Fruit fly (Drosophila melanogaster) whole organism, prepupa: ENCODE results near the gene CG31075.
A peak's percentile ranks its signal among the peaks of the same experiment; 100 is the strongest.

Experiments
- Blimp-1 ChIP-seq: fragments of 200-800 bp; sonication (Bioruptor generic); optimal IDR thresholded peaks from 3 replicates; lab custom pipeline; 2017; ENCODE audit warnings: missing biosample characterization, missing genetic modification characterization, mild to moderate bottlenecking, moderate library complexity, missing genetic modification reagents
- CG10669 ChIP-seq: fragments of 200-800 bp; sonication (Bioruptor generic); optimal IDR thresholded peaks from 3 replicates; lab custom pipeline; 2018; ENCODE audit warnings: missing biosample characterization, mild to moderate bottlenecking, missing genetic modification characterization, moderate library complexity
- CG11294 ChIP-seq: fragments of 200-800 bp; sonication (Bioruptor generic); IDR thresholded peaks from 2 replicates; pipeline ENCODE4 v1.3.6; 2022; ENCODE audit warnings: missing biosample characterization, missing genetic modification characterization
- CG11902 ChIP-seq: fragments of 200-800 bp; sonication (Bioruptor generic); optimal IDR thresholded peaks from 3 replicates; lab custom pipeline; 2016; ENCODE audit warnings: missing biosample characterization, missing genetic modification characterization
- CG15336 ChIP-seq: fragments of 200-800 bp; sonication (Bioruptor generic); IDR thresholded peaks from 2 replicates; pipeline ENCODE4 v1.3.6; 2022; ENCODE audit warnings: missing biosample characterization, missing genetic modification characterization
- CG1621 ChIP-seq: fragments of 200-800 bp; sonication (Bioruptor generic); optimal IDR thresholded peaks from 3 replicates; lab custom pipeline; 2018; ENCODE audit warnings: missing biosample characterization, mild to moderate bottlenecking, missing genetic modification characterization
- CG16779 ChIP-seq: fragments of 200-800 bp; sonication (Bioruptor generic); optimal IDR thresholded peaks from 3 replicates; lab custom pipeline; 2017; ENCODE audit warnings: missing biosample characterization, mild to moderate bottlenecking, missing genetic modification characterization
- CG3032 ChIP-seq: fragments of 200-800 bp; optimal IDR thresholded peaks from 2 replicates; lab custom pipeline; 2019; ENCODE audit warnings: missing biosample characterization, mild to moderate bottlenecking, missing genetic modification characterization, moderate library complexity
- CG34406 ChIP-seq: fragments of 200-800 bp; sonication (Bioruptor generic); optimal IDR thresholded peaks from 3 replicates; lab custom pipeline; 2016; ENCODE audit warnings: missing biosample characterization, missing genetic modification characterization
- CG3919 ChIP-seq: fragments of 200-800 bp; sonication (Bioruptor generic); optimal IDR thresholded peaks from 3 replicates; lab custom pipeline; 2016; ENCODE audit warnings: missing biosample characterization, missing genetic modification characterization
- CG4318 ChIP-seq: fragments of 200-800 bp; sonication (Bioruptor generic); optimal IDR thresholded peaks from 3 replicates; lab custom pipeline; 2017; ENCODE audit warnings: missing biosample characterization, mild to moderate bottlenecking, missing genetic modification characterization
- CG6163 ChIP-seq: fragments of 200-800 bp; sonication (Bioruptor generic); IDR thresholded peaks from 3 replicates; pipeline ENCODE4 v1.3.6; 2022; ENCODE audit warnings: missing biosample characterization, missing genetic modification characterization
- CG6276 ChIP-seq: fragments of 200-800 bp; sonication (Bioruptor generic); optimal IDR thresholded peaks from 2 replicates; lab custom pipeline; 2017; ENCODE audit warnings: missing biosample characterization, mild to moderate bottlenecking, missing genetic modification characterization
- CG6792 ChIP-seq: fragments of 200-800 bp; sonication (Bioruptor generic); optimal IDR thresholded peaks from 3 replicates; lab custom pipeline; 2016; ENCODE audit warnings: missing biosample characterization, missing genetic modification characterization
- CG6808 ChIP-seq: fragments of 200-800 bp; sonication (Bioruptor generic); optimal IDR thresholded peaks from 3 replicates; lab custom pipeline; 2017; ENCODE audit warnings: missing biosample characterization, missing genetic modification characterization, mild to moderate bottlenecking, moderate library complexity, missing genetic modification reagents
- CG8119 ChIP-seq: fragments of 200-800 bp; sonication (Bioruptor generic); IDR thresholded peaks from 3 replicates; pipeline ENCODE4 v1.3.6; 2022; ENCODE audit warnings: missing biosample characterization, missing genetic modification characterization
- CG8319 ChIP-seq: fragments of 200-800 bp; sonication (Bioruptor generic); optimal IDR thresholded peaks from 3 replicates; lab custom pipeline; 2016; ENCODE audit warnings: missing biosample characterization, missing genetic modification characterization
- CG8632 ChIP-seq: fragments of 200-800 bp; sonication (Bioruptor generic); optimal IDR thresholded peaks from 3 replicates; lab custom pipeline; 2016; ENCODE audit warnings: missing biosample characterization, missing genetic modification characterization
- Eip78C ChIP-seq: fragments of 200-800 bp; sonication (Bioruptor generic); peaks from one replicate; lab custom pipeline; 2016; ENCODE audit warnings: missing biosample characterization, missing genetic modification characterization
- Eip93F ChIP-seq: fragments of 200-800 bp; sonication (Bioruptor generic); optimal IDR thresholded peaks from 2 replicates; lab custom pipeline; 2016; ENCODE audit warnings: missing biosample characterization, mild to moderate bottlenecking, missing genetic modification characterization
- Ets21C ChIP-seq: fragments of 200-800 bp; sonication (Bioruptor generic); optimal IDR thresholded peaks from 3 replicates; lab custom pipeline; 2016; ENCODE audit warnings: missing biosample characterization, missing genetic modification characterization
- Gug ChIP-seq: fragments of 200-800 bp; sonication (Bioruptor generic); IDR thresholded peaks from 2 replicates; pipeline ENCODE4 v1.3.6; 2022; ENCODE audit warnings: missing biosample characterization, missing genetic modification characterization
- Hr38 ChIP-seq: sonication (Bioruptor generic); optimal IDR thresholded peaks from 2 replicates; lab custom pipeline; 2016; ENCODE audit warnings: missing biosample characterization, missing genetic modification characterization
- Hr39 ChIP-seq: fragments of 200-800 bp; sonication (Bioruptor generic); optimal IDR thresholded peaks from 2 replicates; lab custom pipeline; 2016; ENCODE audit warnings: missing biosample characterization, missing genetic modification characterization
- Hr4 ChIP-seq: fragments of 200-800 bp; sonication (Bioruptor generic); optimal IDR thresholded peaks from 3 replicates; lab custom pipeline; 2016; ENCODE audit warnings: missing biosample characterization, missing genetic modification characterization
- Lpt ChIP-seq: fragments of 200-800 bp; sonication (Bioruptor generic); optimal IDR thresholded peaks from 3 replicates; lab custom pipeline; 2016; ENCODE audit warnings: missing biosample characterization, missing genetic modification characterization
- OdsH ChIP-seq: fragments of 200-800 bp; sonication (Bioruptor generic); optimal IDR thresholded peaks from 3 replicates; lab custom pipeline; 2016; ENCODE audit warnings: missing biosample characterization, missing genetic modification characterization
- Smox ChIP-seq: fragments of 200-800 bp; sonication (Bioruptor generic); optimal IDR thresholded peaks from 3 replicates; lab custom pipeline; 2016; ENCODE audit warnings: missing biosample characterization, missing genetic modification characterization
- Sox14 ChIP-seq: fragments of 200-800 bp; sonication (Bioruptor generic); optimal IDR thresholded peaks from 3 replicates; lab custom pipeline; 2016; ENCODE audit warnings: missing biosample characterization, missing genetic modification characterization
- cyc ChIP-seq: fragments of 200-800 bp; sonication (Bioruptor generic); optimal IDR thresholded peaks from 3 replicates; lab custom pipeline; 2016; ENCODE audit warnings: missing biosample characterization, missing genetic modification characterization
- dac ChIP-seq: fragments of 200-800 bp; sonication (Bioruptor generic); optimal IDR thresholded peaks from 2 replicates; lab custom pipeline; 2017; ENCODE audit warnings: missing biosample characterization, mild to moderate bottlenecking, missing genetic modification characterization
- eg ChIP-seq: fragments of 200-800 bp; sonication (Bioruptor generic); IDR thresholded peaks from 3 replicates; pipeline ENCODE4 v1.3.6; 2022; ENCODE audit warnings: missing biosample characterization, missing genetic modification characterization
- esn ChIP-seq: fragments of 200-800 bp; sonication (Bioruptor generic); optimal IDR thresholded peaks from 2 replicates; lab custom pipeline; 2016; ENCODE audit warnings: missing biosample characterization, mild to moderate bottlenecking, missing genetic modification characterization, moderate library complexity
- fd59A ChIP-seq: fragments of 200-800 bp; sonication (Bioruptor generic); optimal IDR thresholded peaks from 2 replicates; lab custom pipeline; 2017; ENCODE audit warnings: missing biosample characterization, mild to moderate bottlenecking, missing genetic modification characterization, missing genetic modification reagents
- fd85E ChIP-seq: fragments of 200-800 bp; sonication (Bioruptor generic); optimal IDR thresholded peaks from 3 replicates; lab custom pipeline; 2016; ENCODE audit warnings: missing biosample characterization, missing genetic modification characterization
- fkh ChIP-seq: fragments of 200-800 bp; sonication (Bioruptor generic); optimal IDR thresholded peaks from 3 replicates; lab custom pipeline; 2017; ENCODE audit warnings: missing biosample characterization, mild to moderate bottlenecking, missing genetic modification characterization, moderate library complexity
- net ChIP-seq: fragments of 200-800 bp; sonication (Bioruptor generic); optimal IDR thresholded peaks from 3 replicates; lab custom pipeline; 2016; ENCODE audit warnings: missing biosample characterization, missing genetic modification characterization
- pdm3 ChIP-seq: fragments of 200-800 bp; sonication (Bioruptor generic); optimal IDR thresholded peaks from 3 replicates; lab custom pipeline; 2016; ENCODE audit warnings: missing biosample characterization, missing genetic modification characterization
- salr ChIP-seq, 2 experiments: fragments of 200-800 bp; sonication (Bioruptor generic); optimal IDR thresholded peaks; 3 replicates each; lab custom pipeline; 2016 to 2018; ENCODE audit warnings: missing biosample characterization in 2 of 2, missing genetic modification characterization in 2 of 2, mild to moderate bottlenecking in 1 of 2
- ss ChIP-seq, 2 experiments: fragments of 200-800 bp; sonication (Bioruptor generic); optimal IDR thresholded peaks; 2 replicates in 1 of 2; 3 replicates in 1 of 2; lab custom pipeline; 2017 to 2018; ENCODE audit warnings: mild to moderate bottlenecking in 2 of 2, missing biosample characterization in 2 of 2, missing genetic modification characterization in 2 of 2, moderate library complexity in 1 of 2
- svp ChIP-seq: fragments of 200-800 bp; sonication (Bioruptor generic); peaks from one replicate; lab custom pipeline; 2016; ENCODE audit warnings: missing biosample characterization, missing genetic modification characterization
- topi ChIP-seq: fragments of 200-800 bp; sonication (Bioruptor generic); optimal IDR thresholded peaks from 3 replicates; lab custom pipeline; 2016; ENCODE audit warnings: missing biosample characterization, missing genetic modification characterization
- vri ChIP-seq: fragments of 200-800 bp; sonication (Bioruptor generic); optimal IDR thresholded peaks from 3 replicates; lab custom pipeline; 2016; ENCODE audit warnings: missing biosample characterization, mild to moderate bottlenecking, missing genetic modification characterization

The CG31075 gene

DNA sequence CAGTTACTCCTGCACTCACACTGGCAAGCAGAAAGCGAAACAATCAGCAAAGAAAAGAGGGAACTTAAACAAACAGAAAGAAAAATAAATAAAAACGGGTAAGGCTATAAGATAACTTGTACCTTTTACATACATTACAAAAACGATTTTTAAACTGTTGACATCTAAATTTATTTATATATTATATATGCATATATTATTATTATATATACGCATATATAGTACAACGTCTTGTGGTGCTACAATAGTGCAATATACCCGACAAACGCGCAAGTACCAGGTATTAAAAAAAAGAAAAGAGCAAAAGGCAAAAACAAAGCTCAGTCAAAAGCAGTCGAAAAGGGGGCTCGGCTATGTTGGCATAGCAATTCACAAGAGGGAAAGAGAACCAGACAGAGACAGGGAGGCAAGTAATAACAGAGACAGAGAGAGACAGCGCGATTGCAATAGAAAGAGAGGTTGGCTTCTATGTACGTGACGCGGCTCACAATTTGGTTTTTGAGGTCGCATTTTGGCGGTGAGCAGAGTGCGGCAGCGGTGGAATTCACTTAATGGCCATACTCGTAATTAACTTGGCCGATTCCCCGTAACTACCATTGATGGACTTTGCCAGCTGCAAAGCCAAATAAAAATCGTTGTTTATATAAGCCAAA lies 34.2 kb downstream of the CG31075 start (continued):
- TF ChIP-seq fkh (peak; percentile 73), salr (GFP tag; optimal IDR thresholded peaks at IDR 0.05; lab: Kevin White, UChicago) (peak; percentile 68 to 89), CG34406 (GFP tag; lab: Kevin White, UChicago) (peak; percentile 96), Ets21C (peak; percentile 40), Sox14 (GFP tag; lab: Kevin White, UChicago) (peak; percentile 72), topi (GFP tag; lab: Kevin White, UChicago) (peak; percentile 77), Gug (GFP tag; lab: Robert Waterston, UW) (peak; percentile 89), CG6792 (peak; percentile 86), Lpt (GFP tag; lab: Kevin White, UChicago) (peak; percentile 91), Hr4 (GFP tag; lab: Kevin White, UChicago) (peak; percentile 71), CG1621 (tag; lab: Kevin White, UChicago) (peak; percentile 85), CG8319 (peak; percentile 76), eg (GFP tag; lab: Robert Waterston, UW) (peak; percentile 98), ss (GFP tag; optimal IDR thresholded peaks at IDR 0.05; lab: Kevin White, UChicago) (peak; percentile 94 to 95), CG8119 (peak; percentile 98), esn (GFP tag; lab: Kevin White, UChicago) (peak; percentile 85), CG15336 (GFP tag; lab: Robert Waterston, UW) (peak; percentile 98), vri (GFP tag; lab: Kevin White, UChicago) (peak; percentile 76), dac (GFP tag; lab: Kevin White, UChicago) (peak; percentile 74), fd59A (peak; percentile 74), Eip78C (GFP tag; lab: Kevin White, UChicago) (peak; percentile 95), CG6808 (GFP tag; lab: Kevin White, UChicago) (peak; percentile 81), CG8632 (GFP tag; lab: Kevin White, UChicago) (peak; percentile 96), OdsH (GFP tag; lab: Kevin White, UChicago) (peak; percentile 89), CG16779 (tag; lab: Kevin White, UChicago) (peak; percentile 91), svp (peak; percentile 91), CG3919 (GFP tag; lab: Kevin White, UChicago) (peak; percentile 92), CG4318 (GFP tag; lab: Kevin White, UChicago) (peak; percentile 75), CG11902 (GFP tag; lab: Kevin White, UChicago) (peak; percentile 87), CG3032 (tag; lab: Kevin White, UChicago) (peak; percentile 95), Hr38 (no peak), pdm3 (GFP tag; lab: Kevin White, UChicago) (peak; percentile 76), Hr39 (GFP tag; lab: Kevin White, UChicago) (peak; percentile 68), CG6163 (GFP tag; lab: Robert Waterston, UW) (peak; percentile 97), fd85E (GFP tag; lab: Kevin White, UChicago) (peak; percentile 58), cyc (peak; percentile 72), Eip93F (GFP tag; lab: Kevin White, UChicago) (peak; percentile 87), CG10669 (GFP tag; lab: Kevin White, UChicago) (peak; percentile 93), CG11294 (GFP tag; lab: Robert Waterston, UW) (peak; percentile 83), CG6276 (GFP tag; lab: Kevin White, UChicago) (peak; percentile 92), Blimp-1 (GFP tag; lab: Kevin White, UChicago) (peak; percentile 77), net (peak; percentile 84), Smox (GFP tag; lab: Kevin White, UChicago) (peak; percentile 75)
- TF ChIP-seq, all 60 proteins: peak for 59
